Worm (Caenorhabditis elegans) whole organism, L1 larva: Measurements from ENCODE around the gene srlf-16.
A peak's percentile ranks its signal among the peaks of the same experiment; 100 is the strongest.

Source experiments
- Y116A8C.19 ChIP-seq: sonication (generic microtip); optimal IDR thresholded peaks from 2 replicates; lab custom pipeline; 2016; ENCODE audit warnings: missing compliant biosample characterization, missing genetic modification characterization, borderline replicate concordance
- aha-1 ChIP-seq: fragments of 150-350 bp; optimal IDR thresholded peaks from 2 replicates; lab custom pipeline; 2014; ENCODE audit warnings: missing biosample characterization, missing genetic modification characterization
- alr-1 ChIP-seq: fragments of 200-800 bp; sonication (Bioruptor generic); optimal IDR thresholded peaks from 2 replicates; lab custom pipeline; 2018; ENCODE audit warnings: borderline replicate concordance, mild to moderate bottlenecking, missing genetic modification characterization, missing compliant biosample characterization
- aly-2 ChIP-seq: fragments of 150-350 bp; optimal IDR thresholded peaks from 2 replicates; lab custom pipeline; 2014; ENCODE audit warnings: missing biosample characterization, missing genetic modification characterization
- blmp-1 ChIP-seq: fragments of 150-350 bp; optimal IDR thresholded peaks from 2 replicates; lab custom pipeline; 2014; ENCODE audit warnings: missing biosample characterization, missing genetic modification characterization
- ceh-8 ChIP-seq: fragments of 200-800 bp; sonication (Bioruptor generic); optimal IDR thresholded peaks from 2 replicates; lab custom pipeline; 2018; ENCODE audit warnings: mild to moderate bottlenecking, missing genetic modification characterization, moderate library complexity, missing compliant biosample characterization
- ceh-88 ChIP-seq: fragments of 200-800 bp; sonication (Bioruptor generic); IDR thresholded peaks from 2 replicates; pipeline ENCODE4 v1.3.6; 2022; ENCODE audit warnings: missing genetic modification characterization, missing compliant biosample characterization
- ceh-90 ChIP-seq: sonication (generic microtip); optimal IDR thresholded peaks from 2 replicates; lab custom pipeline; 2016; ENCODE audit warnings: missing genetic modification characterization, missing compliant biosample characterization
- dpl-1 ChIP-seq, 3 experiments: fragments of 150-350 bp in 2 of 3; sonication (generic microtip) in 1 of 3; optimal IDR thresholded peaks; 2 replicates each; lab custom pipeline; 2014 to 2017; ENCODE audit warnings: missing biosample characterization in 3 of 3, missing genetic modification characterization in 3 of 3, missing genetic modification reagents in 3 of 3
- dsc-1 ChIP-seq: sonication (generic microtip); optimal IDR thresholded peaks from 2 replicates; lab custom pipeline; 2016; ENCODE audit warnings: mild to moderate bottlenecking, missing genetic modification characterization, missing compliant biosample characterization
- efl-1 ChIP-seq, 4 experiments: fragments of 150-350 bp; optimal IDR thresholded peaks in 3 of 4; peaks in 1 of 4; 1 replicate in 1 of 4; 2 replicates in 3 of 4; lab custom pipeline; 2014; ENCODE audit warnings: missing biosample characterization in 2 of 4, missing genetic modification characterization in 2 of 4, missing genetic modification reagents in 2 of 4
- efl-3 ChIP-seq: fragments of 200-800 bp; sonication (Bioruptor generic); optimal IDR thresholded peaks from 2 replicates; lab custom pipeline; 2018; ENCODE audit warnings: mild to moderate bottlenecking, missing genetic modification characterization, missing compliant biosample characterization
- elt-2 ChIP-seq: sonication (generic microtip); optimal IDR thresholded peaks from 2 replicates; lab custom pipeline; 2016; ENCODE audit warnings: missing genetic modification characterization, mild to moderate bottlenecking, inconsistent platforms, missing compliant biosample characterization, missing genetic modification reagents
- elt-3 ChIP-seq, 6 experiments: fragments of 150-350 bp in 1 of 6; sonication (generic microtip); optimal IDR thresholded peaks; 2 replicates each; lab custom pipeline; 2017 to 2018; ENCODE audit warnings: missing biosample characterization in 6 of 6, missing genetic modification characterization in 6 of 6, inconsistent platforms in 1 of 6
- ets-5 ChIP-seq: fragments of 200-800 bp; sonication (Bioruptor generic); IDR thresholded peaks from 2 replicates; pipeline ENCODE4 v1.3.6; 2022; ENCODE audit warnings: missing genetic modification characterization, missing compliant biosample characterization
- fos-1 ChIP-seq: fragments of 150-350 bp; optimal IDR thresholded peaks from 2 replicates; lab custom pipeline; 2014; ENCODE audit warnings: missing biosample characterization, missing genetic modification characterization
- irx-1 ChIP-seq: sonication (generic microtip); optimal IDR thresholded peaks from 2 replicates; lab custom pipeline; 2016; ENCODE audit warnings: missing genetic modification characterization, missing compliant biosample characterization
- isw-1 ChIP-seq: fragments of 200-800 bp; sonication (Bioruptor generic); IDR thresholded peaks from 2 replicates; pipeline ENCODE4 v1.3.6; 2022; ENCODE audit warnings: missing genetic modification characterization, missing compliant biosample characterization
- lsy-2 ChIP-seq, 2 experiments: fragments of 150-350 bp; optimal IDR thresholded peaks; 2 replicates each; lab custom pipeline; 2014; ENCODE audit warnings: missing biosample characterization in 2 of 2, missing genetic modification characterization in 2 of 2
- mdl-1 ChIP-seq, 2 experiments: fragments of 150-350 bp; optimal IDR thresholded peaks; 2 replicates each; lab custom pipeline; 2014 to 2017; ENCODE audit warnings: missing biosample characterization in 2 of 2, missing genetic modification characterization in 2 of 2, inconsistent platforms in 1 of 2
- mef-2 ChIP-seq: fragments of 150-350 bp; optimal IDR thresholded peaks from 2 replicates; lab custom pipeline; 2014; ENCODE audit warnings: missing biosample characterization, missing genetic modification characterization
- mep-1 ChIP-seq: fragments of 150-350 bp; optimal IDR thresholded peaks from 2 replicates; lab custom pipeline; 2014; ENCODE audit warnings: missing biosample characterization, missing genetic modification characterization
- nhr-19 ChIP-seq: fragments of 200-800 bp; sonication (Bioruptor generic); conservative IDR thresholded peaks from 2 replicates; pipeline ENCODE4 v1.3.6; 2022; ENCODE audit warnings: missing genetic modification characterization, missing compliant biosample characterization
- nhr-20 ChIP-seq: sonication (generic microtip); optimal IDR thresholded peaks from 2 replicates; lab custom pipeline; 2016; ENCODE audit warnings: mild to moderate bottlenecking, missing genetic modification characterization, missing compliant biosample characterization
- nhr-71 ChIP-seq: sonication (generic microtip); optimal IDR thresholded peaks from 2 replicates; lab custom pipeline; 2016; ENCODE audit warnings: mild to moderate bottlenecking, missing genetic modification characterization, moderate library complexity, missing compliant biosample characterization
- nhr-84 ChIP-seq: sonication (generic microtip); optimal IDR thresholded peaks from 2 replicates; lab custom pipeline; 2017; ENCODE audit warnings: missing biosample characterization, missing genetic modification characterization
- nhr-85 ChIP-seq: sonication (generic microtip); peaks from one replicate; lab custom pipeline; 2016; ENCODE audit warnings: missing genetic modification characterization, inconsistent platforms, missing compliant biosample characterization
- nhr-90 ChIP-seq: sonication (generic microtip); optimal IDR thresholded peaks from 2 replicates; lab custom pipeline; 2016; ENCODE audit warnings: mild to moderate bottlenecking, missing genetic modification characterization, missing compliant biosample characterization; ENCODE audit not compliant: poor library complexity
- pqm-1 ChIP-seq: sonication (generic microtip); optimal IDR thresholded peaks from 3 replicates; lab custom pipeline; 2017; ENCODE audit warnings: missing biosample characterization, missing genetic modification characterization
- skn-1 ChIP-seq: fragments of 150-350 bp; optimal IDR thresholded peaks from 2 replicates; lab custom pipeline; 2014; ENCODE audit warnings: missing biosample characterization, missing genetic modification characterization
- snu-23 ChIP-seq: sonication (generic microtip); optimal IDR thresholded peaks from 2 replicates; lab custom pipeline; 2016; ENCODE audit warnings: missing genetic modification characterization, missing compliant biosample characterization
- sox-4 ChIP-seq: sonication (generic microtip); optimal IDR thresholded peaks from 2 replicates; lab custom pipeline; 2016; ENCODE audit warnings: missing genetic modification characterization, missing compliant biosample characterization
- sptf-1 ChIP-seq: fragments of 150-350 bp; optimal IDR thresholded peaks from 2 replicates; lab custom pipeline; 2014; ENCODE audit warnings: missing biosample characterization, missing genetic modification characterization
- sup-37 ChIP-seq: fragments of 200-800 bp; sonication (Bioruptor generic); optimal IDR thresholded peaks from 2 replicates; lab custom pipeline; 2018; ENCODE audit warnings: mild to moderate bottlenecking, missing genetic modification characterization, missing compliant biosample characterization
- tlp-1 ChIP-seq: fragments of 150-350 bp; optimal IDR thresholded peaks from 2 replicates; lab custom pipeline; 2014; ENCODE audit warnings: missing biosample characterization, missing genetic modification characterization
- unc-130 ChIP-seq: fragments of 150-350 bp; optimal IDR thresholded peaks from 2 replicates; lab custom pipeline; 2017; ENCODE audit warnings: missing biosample characterization, missing genetic modification characterization, inconsistent platforms
- unc-62 ChIP-seq: fragments of 150-350 bp; optimal IDR thresholded peaks from 2 replicates; lab custom pipeline; 2014; ENCODE audit warnings: missing biosample characterization, missing genetic modification reagents, missing genetic modification characterization
- unc-98 ChIP-seq: fragments of 200-800 bp; sonication (Bioruptor generic); IDR thresholded peaks from 2 replicates; pipeline ENCODE4 v1.3.6; 2022; ENCODE audit warnings: missing genetic modification characterization, missing compliant biosample characterization
- xbp-1 ChIP-seq: sonication (generic microtip); optimal IDR thresholded peaks from 2 replicates; lab custom pipeline; 2016; ENCODE audit warnings: missing genetic modification characterization, missing compliant biosample characterization

Gene srlf-16

ce11 chrV:8075712-8076111 lies 28.9 kb upstream of the srlf-16 start, which contains the start of gene catp-3:
catp-3 (plus strand) TSS chrV:8076012.
- no peak for TF ChIP-seq aly-2
- no peak for TF ChIP-seq Y116A8C.19 (tag; lab: Kevin White, UChicago)
- TF ChIP-seq, all 84 proteins: peak for 0

ce11 chrV:8079813-8080212 lies 24.8 kb upstream of the srlf-16 start:
- no peak for TF ChIP-seq sup-37 (GFP tag; lab: Kevin White, UChicago)
- TF ChIP-seq nhr-85 (tag; lab: Kevin White, UChicago), result peak; percentile 86
- peak; percentile 27 for TF ChIP-seq blmp-1 (tag; lab: Kevin White, UChicago)
- no peak for TF ChIP-seq sptf-1 (tag; lab: Kevin White, UChicago)
- peak in 5 of 6 experiments; percentile 8 to 54 (median 38) for TF ChIP-seq elt-3 (tag; optimal IDR thresholded peaks at IDR 0.05; lab: Kevin White, UChicago)
- TF ChIP-seq nhr-71 (tag; lab: Kevin White, UChicago), result peak; percentile 56
- TF ChIP-seq nhr-90 (tag; lab: Kevin White, UChicago), result peak; percentile 29
- TF ChIP-seq nhr-19, result peak; percentile 25
- TF ChIP-seq nhr-20 (tag; lab: Kevin White, UChicago), result peak; percentile 65

- no peak for TF ChIP-seq irx-1 (tag; lab: Kevin White, UChicago)
- no peak for TF ChIP-seq mdl-1 (tag; optimal IDR thresholded peaks at IDR 0.05; lab: Kevin White, UChicago)
- no peak for TF ChIP-seq sox-4 (tag; lab: Kevin White, UChicago)
- TF ChIP-seq ceh-88 (GFP tag; lab: Robert Waterston, UW), result no peak
- TF ChIP-seq unc-62 (GFP tag; lab: Kevin White, UChicago), result no peak
- no peak for TF ChIP-seq efl-1 (optimal IDR thresholded peaks at IDR 0.05; lab: Kevin White, UChicago)
- no peak for TF ChIP-seq efl-1 (GFP tag; optimal IDR thresholded peaks at IDR 0.05 in 1 of 2; lab: Kevin White, UChicago)
- no peak for TF ChIP-seq sptf-1 (tag; lab: Kevin White, UChicago)
- no peak for TF ChIP-seq lsy-2 (tag; optimal IDR thresholded peaks at IDR 0.05; lab: Kevin White, UChicago)
- no peak for TF ChIP-seq mef-2
- TF ChIP-seq elt-2, result no peak
- TF ChIP-seq ets-5 (GFP tag; lab: Robert Waterston, UW), result no peak
- TF ChIP-seq nhr-20 (tag; lab: Kevin White, UChicago), result no peak
- no peak for TF ChIP-seq nhr-19
- no peak for TF ChIP-seq dsc-1 (tag; lab: Kevin White, UChicago)
- TF ChIP-seq unc-130 (tag; lab: Kevin White, UChicago), result no peak
- TF ChIP-seq isw-1 (GFP tag; lab: Robert Waterston, UW), result no peak
- TF ChIP-seq tlp-1 (tag; lab: Kevin White, UChicago), result no peak
- no peak for TF ChIP-seq pqm-1
- TF ChIP-seq skn-1, result no peak
These were observed 23.0 kb upstream of the srlf-16 start, which contains the start of gene str-131 for ce11 chrV:8081579-8081978. str-131 (minus strand) TSS chrV:8081679.

- no peak for TF ChIP-seq skn-1
- TF ChIP-seq ets-5 (GFP tag; lab: Robert Waterston, UW), result no peak
- no peak for TF ChIP-seq tlp-1 (tag; lab: Kevin White, UChicago)
- TF ChIP-seq unc-98 (GFP tag; lab: Robert Waterston, UW), result no peak
- no peak for TF ChIP-seq ceh-8 (GFP tag; lab: Kevin White, UChicago)
- TF ChIP-seq fos-1 (tag; lab: Kevin White, UChicago), result no peak
- no peak for TF ChIP-seq xbp-1
- no peak for TF ChIP-seq nhr-84 (tag; lab: Kevin White, UChicago)
- TF ChIP-seq nhr-19, result no peak
- no peak for TF ChIP-seq aha-1
- TF ChIP-seq ceh-90 (tag; lab: Kevin White, UChicago), result no peak
- no peak for TF ChIP-seq dpl-1 (GFP tag; optimal IDR thresholded peaks at IDR 0.05; lab: Kevin White, UChicago)
- TF ChIP-seq efl-3 (GFP tag; lab: Kevin White, UChicago), result no peak
- no peak for TF ChIP-seq alr-1
- no peak for TF ChIP-seq snu-23 (GFP tag; lab: Kevin White, UChicago)
- no peak for TF ChIP-seq nhr-20 (tag; lab: Kevin White, UChicago)
- no peak for TF ChIP-seq efl-1 (optimal IDR thresholded peaks at IDR 0.05; lab: Kevin White, UChicago)
- TF ChIP-seq efl-1 (GFP tag; optimal IDR thresholded peaks at IDR 0.05 in 1 of 2; lab: Kevin White, UChicago), result no peak
- TF ChIP-seq mep-1 (tag; lab: Kevin White, UChicago), result no peak
These were observed 19.4 kb upstream of the srlf-16 start, which contains the start of gene C09H5.7 for ce11 chrV:8085141-8085540. C09H5.7 (minus strand) TSS chrV:8085241.
